Fruit fly (Drosophila melanogaster): ENCODE data around the gene PGRP-SB2.

The PGRP-SB2 gene

DNA sequence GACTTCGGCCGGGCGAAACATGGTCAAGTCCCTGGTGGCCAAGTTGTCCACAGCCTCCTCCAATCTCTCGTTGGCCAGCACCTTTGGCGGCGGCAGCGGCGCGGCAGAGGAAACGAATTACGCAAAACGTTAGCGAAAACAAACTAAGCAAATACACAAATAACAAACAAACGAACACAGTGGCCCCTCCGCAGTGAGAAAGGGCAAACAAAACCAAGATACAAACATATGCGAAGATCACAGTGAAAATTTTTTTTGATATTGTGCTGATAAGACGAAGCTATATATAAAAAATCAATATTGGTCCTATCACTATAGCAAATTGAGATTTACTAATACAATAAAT lies 12.2 kb upstream of the PGRP-SB2 start (continued):
- TF ChIP-seq CG7987 (GFP tag; optimal IDR thresholded peaks at IDR 0.05) (peak; percentile 31), Fer3 (tag; optimal IDR thresholded peaks at IDR 0.05) (no peak), ken (GFP tag; IDR thresholded peaks at IDR 0.05) (no peak), CG4707 (GFP tag; optimal IDR thresholded peaks at IDR 0.05) (no peak), CG15011 (GFP tag; optimal IDR thresholded peaks at IDR 0.05) (peak; percentile 34), Trl (optimal IDR thresholded peaks at IDR 0.05) (no peak), Trl (GFP tag; optimal IDR thresholded peaks at IDR 0.05) (no peak), CG6689 (GFP tag; IDR thresholded peaks at IDR 0.05) (no peak), Doc3 (GFP tag; IDR thresholded peaks at IDR 0.05; ENCODE audit: partially characterized antibody) (no peak), grn (GFP tag; optimal IDR thresholded peaks at IDR 0.05) (no peak), CG8478 (optimal IDR thresholded peaks at IDR 0.05) (no peak), bsh (GFP tag; optimal IDR thresholded peaks at IDR 0.05) (no peak), CG31441 (GFP tag; IDR thresholded peaks at IDR 0.05) (no peak), CG15601 (tag; optimal IDR thresholded peaks at IDR 0.05) (no peak), CG15073 (GFP tag; optimal IDR thresholded peaks at IDR 0.05) (no peak), CG12155 (GFP tag; optimal IDR thresholded peaks at IDR 0.05) (no peak), fd3F (GFP tag; optimal IDR thresholded peaks at IDR 0.05) (no peak), CoRest (tag; optimal IDR thresholded peaks at IDR 0.05) (no peak), CG12659 (GFP tag; optimal IDR thresholded peaks at IDR 0.05) (no peak), CG9932 (GFP tag; IDR thresholded peaks at IDR 0.05) (peak; percentile 40; the same call in 1 of the 2 replicates), CG18262 (tag; optimal IDR thresholded peaks at IDR 0.05) (no peak), lab (GFP tag; optimal IDR thresholded peaks at IDR 0.05) (peak; percentile 71), lola (GFP tag; optimal IDR thresholded peaks at IDR 0.05) (no peak), CG32767 (GFP tag; IDR thresholded peaks at IDR 0.05) (no peak), da (GFP tag; optimal IDR thresholded peaks at IDR 0.05) (no peak), CG32532 (GFP tag; IDR thresholded peaks at IDR 0.05) (0 out of 2 replicates have a peak, but pooled peaks have one; percentile 16), CG9215 (GFP tag; IDR thresholded peaks at IDR 0.05) (no peak), disco-r (GFP tag; optimal IDR thresholded peaks at IDR 0.05) (no peak), C15 (GFP tag; IDR thresholded peaks at IDR 0.05) (no peak), CG6765 (GFP tag; optimal IDR thresholded peaks at IDR 0.05) (no peak), Tbp (GFP tag; optimal IDR thresholded peaks at IDR 0.05) (no peak), luna (GFP tag; optimal IDR thresholded peaks at IDR 0.05) (no peak), Sry-δ (GFP tag; optimal IDR thresholded peaks at IDR 0.05) (no peak), CG12071 (GFP tag; optimal IDR thresholded peaks at IDR 0.05) (no peak), CG2116 (GFP tag; optimal IDR thresholded peaks at IDR 0.05) (no peak), CG33213 (GFP tag; optimal IDR thresholded peaks at IDR 0.05) (no peak), ab (GFP tag; optimal IDR thresholded peaks at IDR 0.05) (no peak), Asciz (GFP tag; optimal IDR thresholded peaks at IDR 0.05) (no peak), org-1 (GFP tag; optimal IDR thresholded peaks at IDR 0.05) (no peak), Med (GFP tag) (no peak), CG4424 (GFP tag; optimal IDR thresholded peaks at IDR 0.05) (no peak), CG31388 (GFP tag; optimal IDR thresholded peaks at IDR 0.05) (no peak), CG17568 (GFP tag; optimal IDR thresholded peaks at IDR 0.05) (no peak), Doc2 (GFP tag; IDR thresholded peaks at IDR 0.05) (no peak), CG12391 (tag; optimal IDR thresholded peaks at IDR 0.05) (peak; percentile 8), dpn (GFP tag; optimal IDR thresholded peaks at IDR 0.05) (peak in 1 of 2 experiments; percentile 12), esg (GFP tag; conservative IDR thresholded peaks at IDR 0.05) (no peak), CG17612 (GFP tag; IDR thresholded peaks at IDR 0.05) (no peak), Adf1 (GFP tag; IDR thresholded peaks at IDR 0.05) (peak; percentile 46; the same call in 1 of the 2 replicates), Side (GFP tag; optimal IDR thresholded peaks at IDR 0.05) (no peak), CG11398 (GFP tag; optimal IDR thresholded peaks at IDR 0.05) (no peak), pita (GFP tag; optimal IDR thresholded peaks at IDR 0.05) (no peak), CG10462 (GFP tag; optimal IDR thresholded peaks at IDR 0.05) (no peak)
